Worm (Caenorhabditis elegans) whole organism, young adult: ENCODE results near the gene nas-28.
"Not testable (repeated sequence)": the region's sequence is repeated elsewhere in the genome, so short reads cannot be mapped to it uniquely, and the experiment has no call there.

ENCODE experiments used
- B0336.3 ChIP-seq: fragments of 200-800 bp; sonication (Bioruptor generic); IDR thresholded peaks from 2 replicates; pipeline ENCODE4 v1.3.6; 2022; ENCODE audit warnings: missing genetic modification characterization, missing compliant biosample characterization
- C06A6.2 ChIP-seq: fragments of 200-800 bp; sonication (Bioruptor generic); conservative IDR thresholded peaks from 2 replicates; pipeline ENCODE4 v1.3.6; 2022; ENCODE audit warnings: missing genetic modification characterization, missing compliant biosample characterization
- F22D6.2 ChIP-seq: sonication (generic microtip); optimal IDR thresholded peaks from 2 replicates; lab custom pipeline; 2016; ENCODE audit warnings: mild to moderate bottlenecking, missing genetic modification characterization, missing compliant biosample characterization
- F55B11.4 ChIP-seq: sonication (generic microtip); optimal IDR thresholded peaks from 2 replicates; lab custom pipeline; 2016; ENCODE audit warnings: missing compliant biosample characterization, missing genetic modification characterization, borderline replicate concordance; ENCODE audit not compliant: insufficient read depth
- F57A8.1 ChIP-seq: fragments of 200-800 bp; sonication (Bioruptor generic); optimal IDR thresholded peaks from 2 replicates; lab custom pipeline; 2018; ENCODE audit warnings: mild to moderate bottlenecking, missing genetic modification characterization, moderate library complexity, missing compliant biosample characterization
- F57C9.4 ChIP-seq: sonication (generic microtip); optimal IDR thresholded peaks from 2 replicates; lab custom pipeline; 2017; ENCODE audit warnings: mild to moderate bottlenecking, missing genetic modification characterization, missing compliant biosample characterization
- Y53F4B.3 ChIP-seq: fragments of 200-800 bp; sonication (Bioruptor generic); IDR thresholded peaks from 2 replicates; pipeline ENCODE4 v1.3.6; 2022; ENCODE audit warnings: missing genetic modification reagents, missing genetic modification characterization, missing compliant biosample characterization
- Y67H2A.10 ChIP-seq: fragments of 200-800 bp; sonication (Bioruptor generic); conservative IDR thresholded peaks from 2 replicates; pipeline ENCODE4 v1.3.6; 2022; ENCODE audit warnings: missing genetic modification reagents, missing genetic modification characterization, missing compliant biosample characterization
- ZK185.1 ChIP-seq: sonication (generic microtip); optimal IDR thresholded peaks from 2 replicates; lab custom pipeline; 2016; ENCODE audit warnings: mild to moderate bottlenecking, missing genetic modification characterization, missing compliant biosample characterization; ENCODE audit not compliant: poor library complexity, severe bottlenecking
- aptf-3 ChIP-seq: fragments of 200-800 bp; sonication (Bioruptor generic); IDR thresholded peaks from 2 replicates; pipeline ENCODE4 v1.3.6; 2022; ENCODE audit warnings: missing genetic modification characterization, missing compliant biosample characterization
- atf-7 ChIP-seq: sonication (generic microtip); optimal IDR thresholded peaks from 2 replicates; lab custom pipeline; 2017; ENCODE audit warnings: mild to moderate bottlenecking, missing genetic modification characterization, missing compliant biosample characterization
- attf-6 ChIP-seq: fragments of 200-800 bp; sonication (Bioruptor generic); IDR thresholded peaks from 2 replicates; pipeline ENCODE4 v1.3.6; 2022; ENCODE audit warnings: missing genetic modification reagents, missing genetic modification characterization, missing compliant biosample characterization
- cebp-1 ChIP-seq, 2 experiments: fragments of 200-800 bp in 1 of 2; sonication (Bioruptor generic) in 1 of 2; sonication (generic microtip) in 1 of 2; IDR thresholded peaks in 1 of 2; optimal IDR thresholded peaks in 1 of 2; 2 replicates each; pipeline versions ENCODE4 v1.3.6 to Lab custom; 2017 to 2022; ENCODE audit warnings: missing compliant biosample characterization in 2 of 2, missing genetic modification characterization in 2 of 2, mild to moderate bottlenecking in 1 of 2, missing genetic modification reagents in 1 of 2, moderate library complexity in 1 of 2
- cebp-2 ChIP-seq: fragments of 200-800 bp; sonication (Bioruptor generic); IDR thresholded peaks from 2 replicates; pipeline ENCODE4 v1.3.6; 2022; ENCODE audit warnings: missing genetic modification characterization, missing compliant biosample characterization
- ceh-27 ChIP-seq: fragments of 200-800 bp; sonication (Bioruptor generic); optimal IDR thresholded peaks from 2 replicates; lab custom pipeline; 2018; ENCODE audit warnings: mild to moderate bottlenecking, missing genetic modification characterization, moderate library complexity, missing compliant biosample characterization
- die-1 ChIP-seq: sonication (generic microtip); optimal IDR thresholded peaks from 2 replicates; lab custom pipeline; 2016; ENCODE audit warnings: missing genotype, mild to moderate bottlenecking, missing genetic modification characterization, missing compliant biosample characterization
- egl-18 ChIP-seq: fragments of 200-800 bp; sonication (Bioruptor generic); IDR thresholded peaks from 2 replicates; pipeline ENCODE4 v1.3.6; 2022; ENCODE audit warnings: missing genetic modification reagents, missing genetic modification characterization, missing compliant biosample characterization
- ekl-4 ChIP-seq: fragments of 200-800 bp; sonication (Bioruptor generic); IDR thresholded peaks from 2 replicates; pipeline ENCODE4 v1.3.6; 2022; ENCODE audit warnings: missing genetic modification reagents, missing genetic modification characterization, missing compliant biosample characterization
- ets-4 ChIP-seq: fragments of 200-800 bp; sonication (Bioruptor generic); optimal IDR thresholded peaks from 2 replicates; lab custom pipeline; 2018; ENCODE audit warnings: mild to moderate bottlenecking, missing genetic modification characterization, missing compliant biosample characterization
- gei-17 ChIP-seq: fragments of 200-800 bp; sonication (Bioruptor generic); optimal IDR thresholded peaks from 2 replicates; lab custom pipeline; 2018; ENCODE audit warnings: mild to moderate bottlenecking, missing genetic modification characterization, missing compliant biosample characterization
- him-1 ChIP-seq: sonication (generic microtip); optimal IDR thresholded peaks from 2 replicates; lab custom pipeline; 2016; ENCODE audit warnings: missing genotype, missing genetic modification reagents, missing genetic modification characterization, missing compliant biosample characterization
- hmg-1.2 ChIP-seq: fragments of 200-800 bp; sonication (Bioruptor generic); IDR thresholded peaks from 2 replicates; pipeline ENCODE4 v1.3.6; 2022; ENCODE audit warnings: missing genetic modification reagents, missing genetic modification characterization, missing compliant biosample characterization
- hrde-1 ChIP-seq: sonication (generic microtip); optimal IDR thresholded peaks from 2 replicates; lab custom pipeline; 2016; ENCODE audit warnings: missing genetic modification characterization, mild to moderate bottlenecking, missing compliant biosample characterization, moderate library complexity, missing genotype, missing genetic modification reagents, borderline replicate concordance
- let-607 ChIP-seq, 2 experiments: fragments of 200-800 bp in 1 of 2; sonication (Bioruptor generic) in 1 of 2; sonication (generic microtip) in 1 of 2; optimal IDR thresholded peaks; 2 replicates each; lab custom pipeline; 2016 to 2018; ENCODE audit warnings: mild to moderate bottlenecking in 2 of 2, missing compliant biosample characterization in 2 of 2, missing genetic modification characterization in 2 of 2, moderate library complexity in 2 of 2, missing genotype in 1 of 2
- lin-40 ChIP-seq: sonication (generic microtip); optimal IDR thresholded peaks from 2 replicates; lab custom pipeline; 2016; ENCODE audit warnings: missing genetic modification characterization, mild to moderate bottlenecking, missing compliant biosample characterization, missing genotype, missing genetic modification reagents
- lir-1 ChIP-seq: fragments of 200-800 bp; sonication (Bioruptor generic); conservative IDR thresholded peaks from 2 replicates; pipeline ENCODE4 v1.3.6; 2022; ENCODE audit warnings: missing genetic modification reagents, missing genetic modification characterization, missing compliant biosample characterization
- mel-28 ChIP-seq: sonication (generic microtip); optimal IDR thresholded peaks from 2 replicates; lab custom pipeline; 2016; ENCODE audit warnings: borderline replicate concordance, mild to moderate bottlenecking, missing genetic modification characterization, missing compliant biosample characterization
- nhr-120 ChIP-seq: fragments of 200-800 bp; sonication (Bioruptor generic); IDR thresholded peaks from 2 replicates; pipeline ENCODE4 v1.3.6; 2022; ENCODE audit warnings: missing genetic modification characterization, missing compliant biosample characterization
- nhr-179 ChIP-seq: sonication (generic microtip); optimal IDR thresholded peaks from 2 replicates; lab custom pipeline; 2016; ENCODE audit warnings: mild to moderate bottlenecking, missing genetic modification characterization, missing compliant biosample characterization
- nhr-27 ChIP-seq: fragments of 200-800 bp; sonication (Bioruptor generic); optimal IDR thresholded peaks from 2 replicates; lab custom pipeline; 2018; ENCODE audit warnings: mild to moderate bottlenecking, missing genetic modification characterization, moderate library complexity, missing compliant biosample characterization
- nhr-80 ChIP-seq: sonication (generic microtip); optimal IDR thresholded peaks from 2 replicates; lab custom pipeline; 2016; ENCODE audit warnings: missing genetic modification characterization, missing compliant biosample characterization
- nhr-90 ChIP-seq: sonication (generic microtip); optimal IDR thresholded peaks from 2 replicates; lab custom pipeline; 2016; ENCODE audit warnings: missing genotype, mild to moderate bottlenecking, missing genetic modification characterization, missing compliant biosample characterization
- pbrm-1 ChIP-seq: fragments of 200-800 bp; sonication (Bioruptor generic); IDR thresholded peaks from 2 replicates; pipeline ENCODE4 v1.3.6; 2022; ENCODE audit warnings: missing genetic modification reagents, missing genetic modification characterization, missing compliant biosample characterization
- repo-1 ChIP-seq: sonication (generic microtip); optimal IDR thresholded peaks from 2 replicates; lab custom pipeline; 2017; ENCODE audit warnings: mild to moderate bottlenecking, missing genetic modification characterization, missing compliant biosample characterization
- rpc-1 ChIP-seq, 2 experiments: fragments of 150-350 bp in 1 of 2; sonication (generic microtip) in 1 of 2; optimal IDR thresholded peaks; 2 replicates each; lab custom pipeline; 2014 to 2018; ENCODE audit warnings: missing biosample characterization in 1 of 2, missing genetic modification characterization in 1 of 2, missing genetic modification reagents in 1 of 2, missing genotype in 1 of 2
- sptf-2 ChIP-seq: fragments of 200-800 bp; sonication (Bioruptor generic); optimal IDR thresholded peaks from 2 replicates; lab custom pipeline; 2018; ENCODE audit warnings: mild to moderate bottlenecking, missing genetic modification characterization, missing compliant biosample characterization
- tbx-9 ChIP-seq: sonication (generic microtip); optimal IDR thresholded peaks from 2 replicates; lab custom pipeline; 2016; ENCODE audit warnings: borderline replicate concordance, missing genetic modification characterization, inconsistent platforms, missing compliant biosample characterization
- tlf-1 ChIP-seq: fragments of 200-800 bp; sonication (Bioruptor generic); optimal IDR thresholded peaks from 2 replicates; lab custom pipeline; 2018; ENCODE audit warnings: mild to moderate bottlenecking, missing genetic modification characterization, missing compliant biosample characterization
- zfh-2 ChIP-seq: fragments of 200-800 bp; sonication (Bioruptor generic); conservative IDR thresholded peaks from 2 replicates; pipeline ENCODE4 v1.3.6; 2022; ENCODE audit warnings: missing genetic modification reagents, missing genetic modification characterization, missing compliant biosample characterization
- zim-3 ChIP-seq: sonication (generic microtip); optimal IDR thresholded peaks from 2 replicates; lab custom pipeline; 2017; ENCODE audit warnings: mild to moderate bottlenecking, missing genetic modification characterization, moderate library complexity, missing compliant biosample characterization
- ztf-18 ChIP-seq: sonication (generic microtip); optimal IDR thresholded peaks from 2 replicates; lab custom pipeline; 2016; ENCODE audit warnings: missing genotype, mild to moderate bottlenecking, missing genetic modification characterization, missing compliant biosample characterization
- ztf-22 ChIP-seq: fragments of 200-800 bp; sonication (Bioruptor generic); optimal IDR thresholded peaks from 2 replicates; lab custom pipeline; 2018; ENCODE audit warnings: mild to moderate bottlenecking, missing genetic modification characterization, moderate library complexity, missing compliant biosample characterization
- ztf-26 ChIP-seq: sonication (generic microtip); optimal IDR thresholded peaks from 2 replicates; lab custom pipeline; 2017; ENCODE audit warnings: missing genetic modification characterization, missing compliant biosample characterization
- ztf-28 ChIP-seq: fragments of 200-800 bp; sonication (Bioruptor generic); IDR thresholded peaks from 2 replicates; pipeline ENCODE4 v1.3.6; 2022; ENCODE audit warnings: missing genetic modification reagents, missing genetic modification characterization, missing compliant biosample characterization

The nas-28 gene

ce11 chrIII:6188020-6188419 is 5.0 kb upstream of the nas-28 start:
- peak; percentile 68 for TF ChIP-seq cebp-1 (GFP tag; IDR thresholded peaks at IDR 0.05; lab: Robert Waterston, UW)
- not testable (repeated sequence) for TF ChIP-seq cebp-1 (tag; optimal IDR thresholded peaks at IDR 0.05; lab: Kevin White, UChicago)
- peak; percentile 76 for TF ChIP-seq ztf-18

DNA sequence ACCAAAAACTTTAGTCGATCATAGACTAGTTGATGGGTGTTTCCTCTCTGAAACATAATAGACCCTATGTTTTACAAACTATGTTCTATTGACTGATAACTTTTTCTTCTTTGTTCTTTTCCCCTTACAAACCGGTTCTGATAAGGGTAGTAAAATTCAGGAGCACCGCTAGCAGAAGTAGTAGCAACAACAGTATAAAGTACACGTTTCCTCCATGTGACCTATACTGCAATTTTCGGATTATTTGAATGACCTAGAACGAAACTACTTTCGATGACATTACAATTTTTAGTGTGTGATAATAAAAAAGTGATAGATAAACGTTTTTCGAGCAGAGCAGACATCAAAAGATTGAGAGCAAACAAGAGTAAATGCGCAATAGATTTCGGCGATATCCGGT is 2.7 kb downstream of the nas-28 start:
- TF ChIP-seq ets-4 (GFP tag; lab: Kevin White, UChicago) (peak; percentile 51), nhr-80 (tag; lab: Kevin White, UChicago) (peak; percentile 83), zim-3 (tag; lab: Kevin White, UChicago) (no peak), F55B11.4 (tag; lab: Kevin White, UChicago) (no peak)

DNA sequence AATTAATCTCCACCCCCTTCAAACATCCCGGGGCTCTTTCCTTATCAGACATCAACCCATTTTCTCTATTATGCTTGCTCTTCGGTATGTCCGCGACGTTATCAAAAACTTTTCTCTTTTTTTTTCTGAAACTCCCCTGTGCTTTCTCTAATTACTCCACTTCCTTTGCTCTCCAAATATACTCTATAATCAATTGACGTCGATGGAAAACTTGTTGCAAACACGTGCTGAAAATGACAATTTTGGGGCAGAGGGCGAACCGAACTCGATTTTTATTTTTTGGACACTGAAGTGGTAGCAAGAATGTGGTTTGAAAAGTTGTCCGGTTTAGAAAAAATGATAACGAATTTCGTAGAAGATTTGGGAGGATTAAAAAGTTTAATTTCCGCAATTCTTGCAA is 4.0 kb downstream of the nas-28 start:
- TF ChIP-seq F57C9.4 (tag; lab: Kevin White, UChicago) = no peak
- TF ChIP-seq C06A6.2 (GFP tag; lab: Robert Waterston, UW) = no peak
- TF ChIP-seq ekl-4 = no peak
- no peak for TF ChIP-seq ZK185.1 (tag; lab: Kevin White, UChicago)
- no peak for TF ChIP-seq nhr-27 (tag; lab: Kevin White, UChicago)
- no peak for TF ChIP-seq mel-28 (tag; lab: Kevin White, UChicago)
- no peak for TF ChIP-seq gei-17 (GFP tag; lab: Kevin White, UChicago)
- TF ChIP-seq Y67H2A.10 = no peak
- no peak for TF ChIP-seq egl-18 (GFP tag; lab: Robert Waterston, UW)
- TF ChIP-seq F22D6.2 (tag; lab: Kevin White, UChicago) = no peak
- no peak for TF ChIP-seq Y53F4B.3 (GFP tag; lab: Robert Waterston, UW)
- no peak for TF ChIP-seq B0336.3 (GFP tag; lab: Robert Waterston, UW)
- TF ChIP-seq ztf-26 = no peak
- 0 out of 2 replicates have a peak, but pooled peaks have one; percentile 5 for TF ChIP-seq hmg-1.2 (GFP tag; lab: Robert Waterston, UW)
- TF ChIP-seq hrde-1 (tag; lab: Kevin White, UChicago) = no peak
- TF ChIP-seq atf-7 (tag; lab: Kevin White, UChicago) = peak; percentile 74
- no peak for TF ChIP-seq sptf-2 (GFP tag; lab: Kevin White, UChicago)
- TF ChIP-seq him-1 (tag; lab: Kevin White, UChicago) = no peak
- TF ChIP-seq pbrm-1 (GFP tag; lab: Robert Waterston, UW) = no peak
- TF ChIP-seq zfh-2 (GFP tag; lab: Robert Waterston, UW) = no peak
- TF ChIP-seq nhr-120 = no peak
- no peak for TF ChIP-seq die-1
- TF ChIP-seq aptf-3 (GFP tag; lab: Robert Waterston, UW) = no peak
- TF ChIP-seq ets-4 (GFP tag; lab: Kevin White, UChicago) = peak; percentile 21
- no peak for TF ChIP-seq rpc-1 (optimal IDR thresholded peaks at IDR 0.05; lab: Kevin White, UChicago)
- no peak for TF ChIP-seq rpc-1 (tag; optimal IDR thresholded peaks at IDR 0.05; lab: Kevin White, UChicago)
- no peak for TF ChIP-seq lin-40 (tag; lab: Kevin White, UChicago)
- no peak for TF ChIP-seq repo-1
- TF ChIP-seq ztf-22 (GFP tag; lab: Kevin White, UChicago) = peak; percentile 65
- TF ChIP-seq ztf-18 = no peak
- TF ChIP-seq let-607 (tag; optimal IDR thresholded peaks at IDR 0.05; lab: Kevin White, UChicago) = peak in 1 of 2 experiments; percentile 53
- TF ChIP-seq ztf-28 (GFP tag; lab: Robert Waterston, UW) = no peak
- TF ChIP-seq nhr-80 (tag; lab: Kevin White, UChicago) = peak; percentile 99
- TF ChIP-seq nhr-179 = no peak
- no peak for TF ChIP-seq tbx-9 (tag; lab: Kevin White, UChicago)
- no peak for TF ChIP-seq nhr-90 (tag; lab: Kevin White, UChicago)
- TF ChIP-seq cebp-2 (GFP tag; lab: Robert Waterston, UW) = no peak
- TF ChIP-seq lir-1 (GFP tag; lab: Robert Waterston, UW) = no peak
- TF ChIP-seq tlf-1 (GFP tag; lab: Kevin White, UChicago) = no peak
- no peak for TF ChIP-seq ceh-27 (GFP tag; lab: Kevin White, UChicago)
- TF ChIP-seq attf-6 (GFP tag; lab: Robert Waterston, UW) = no peak
- no peak for TF ChIP-seq F57A8.1 (GFP tag; lab: Kevin White, UChicago)
